Fruit fly (Drosophila melanogaster): Measurements from ENCODE around the gene fh.

The fh gene

dm6 chrX:9134922-9135453, 13.9 kb downstream of the fh start, which contains the start of gene fend (continued):
- TF ChIP-seq CG10147 (GFP tag; optimal IDR thresholded peaks at IDR 0.05) (peak; percentile 43), CG11093 (GFP tag; IDR thresholded peaks at IDR 0.05) (no peak), CG14050 (GFP tag; IDR thresholded peaks at IDR 0.05) (no peak), CG15011 (GFP tag; optimal IDR thresholded peaks at IDR 0.05) (peak; percentile 34), CG1832 (GFP tag; optimal IDR thresholded peaks at IDR 0.05) (no peak), CG3726 (GFP tag; IDR thresholded peaks at IDR 0.05) (no peak), nom (GFP tag; optimal IDR thresholded peaks at IDR 0.05) (peak; percentile 27), CG34422 (GFP tag; IDR thresholded peaks at IDR 0.05) (0 out of 3 replicates have a peak, but pooled peaks have one; percentile 40), CG2889 (GFP tag; IDR thresholded peaks at IDR 0.05) (no peak), CG10366 (GFP tag; IDR thresholded peaks at IDR 0.05) (no peak), Sin3A (optimal IDR thresholded peaks at IDR 0.05) (no peak), CG11723 (GFP tag; optimal IDR thresholded peaks at IDR 0.05) (peak; percentile 11), z (GFP tag; IDR thresholded peaks at IDR 0.05) (no peak), phol (tag; optimal IDR thresholded peaks at IDR 0.05) (peak; percentile 46), Med (GFP tag) (peak; percentile 63), Hr78 (GFP tag; optimal IDR thresholded peaks at IDR 0.05) (peak in 1 of 2 experiments; percentile 25), dm (GFP tag; optimal IDR thresholded peaks at IDR 0.05) (no peak), CG5245 (GFP tag; optimal IDR thresholded peaks at IDR 0.05) (no peak), Awh (GFP tag; IDR thresholded peaks at IDR 0.05) (no peak), unc-4 (GFP tag; IDR thresholded peaks at IDR 0.05; ENCODE audit: partially characterized antibody) (no peak), CG4328 (GFP tag; optimal IDR thresholded peaks at IDR 0.05) (no peak), Nf-YA (GFP tag; IDR thresholded peaks at IDR 0.05) (no peak), CG4707 (GFP tag; optimal IDR thresholded peaks at IDR 0.05) (no peak), Rx (GFP tag; IDR thresholded peaks at IDR 0.05) (no peak), Lim3 (GFP tag; IDR thresholded peaks at IDR 0.05) (no peak), Sry-β (GFP tag; optimal IDR thresholded peaks at IDR 0.05) (peak; percentile 98), CG32532 (GFP tag; IDR thresholded peaks at IDR 0.05) (peak; percentile 28; the same call in 1 of the 2 replicates), Ets97D (GFP tag; optimal IDR thresholded peaks at IDR 0.05) (no peak), CG4820 (GFP tag; optimal IDR thresholded peaks at IDR 0.05) (no peak), scrt (GFP tag; optimal IDR thresholded peaks at IDR 0.05) (peak; percentile 35), CG15479 (GFP tag; optimal IDR thresholded peaks at IDR 0.05) (peak; percentile 47), gce (GFP tag; IDR thresholded peaks at IDR 0.05) (no peak), Xbp1 (GFP tag; optimal IDR thresholded peaks at IDR 0.05) (no peak), inv (GFP tag; IDR thresholded peaks at IDR 0.05; ENCODE audit: partially characterized antibody) (no peak), Asciz (GFP tag; optimal IDR thresholded peaks at IDR 0.05) (no peak), Atf6 (GFP tag; IDR thresholded peaks at IDR 0.05) (no peak), oc (tag; optimal IDR thresholded peaks at IDR 0.05) (no peak), cato (GFP tag; optimal IDR thresholded peaks at IDR 0.05; ENCODE audit: borderline replicate concordance) (no peak), wor (GFP tag; IDR thresholded peaks at IDR 0.05) (no peak), CG34224 (GFP tag; IDR thresholded peaks at IDR 0.05; ENCODE audit: partially characterized antibody) (no peak), ac (GFP tag; optimal IDR thresholded peaks at IDR 0.05) (no peak), tgo (GFP tag; IDR thresholded peaks at IDR 0.05) (no peak), CG12155 (GFP tag; optimal IDR thresholded peaks at IDR 0.05) (no peak), CG2875 (GFP tag; optimal IDR thresholded peaks at IDR 0.05) (no peak), zf30C (GFP tag; optimal IDR thresholded peaks at IDR 0.05) (peak; percentile 42), CG4360 (GFP tag; IDR thresholded peaks at IDR 0.05) (peak; percentile 4; the same call in 1 of the 2 replicates), Jarid2 (GFP tag; optimal IDR thresholded peaks at IDR 0.05) (peak; percentile 85), vnd (GFP tag; IDR thresholded peaks at IDR 0.05; ENCODE audit: partially characterized antibody) (no peak), CG18476 (GFP tag; optimal IDR thresholded peaks at IDR 0.05) (no peak), prd (optimal IDR thresholded peaks at IDR 0.05) (no peak), prd (GFP tag; IDR thresholded peaks at IDR 0.05) (peak; percentile 27; the same call in 1 of the 3 replicates)
